Fruit fly (Drosophila melanogaster) whole organism, embryonic: ENCODE results near the gene Lsd-1.
A peak's percentile ranks its signal among the peaks of the same experiment; 100 is the strongest.

Source experiments
- Atf6 ChIP-seq: fragments of 200-800 bp; sonication (Bioruptor generic); IDR thresholded peaks from 2 replicates; pipeline ENCODE4 v1.3.6; 2022; ENCODE audit warnings: missing biosample characterization, missing genetic modification characterization
- CG12071 ChIP-seq: fragments of 200-800 bp; sonication (Bioruptor generic); optimal IDR thresholded peaks from 3 replicates; lab custom pipeline; 2018; ENCODE audit warnings: missing biosample characterization, mild to moderate bottlenecking, missing genetic modification characterization
- CG12219 ChIP-seq: fragments of 200-800 bp; sonication (Bioruptor generic); optimal IDR thresholded peaks from 3 replicates; lab custom pipeline; 2018; ENCODE audit warnings: missing biosample characterization, mild to moderate bottlenecking, missing genetic modification characterization
- CG12299 ChIP-seq: fragments of 200-800 bp; sonication (Bioruptor generic); optimal IDR thresholded peaks from 2 replicates; lab custom pipeline; 2018; ENCODE audit warnings: missing biosample characterization, mild to moderate bottlenecking, missing genetic modification characterization
- CG1233 ChIP-seq: fragments of 200-800 bp; sonication (Bioruptor generic); optimal IDR thresholded peaks from 4 replicates; lab custom pipeline; 2018; ENCODE audit warnings: missing biosample characterization, mild to moderate bottlenecking, missing genetic modification characterization
- CG12659 ChIP-seq: fragments of 200-800 bp; sonication (Bioruptor generic); optimal IDR thresholded peaks from 3 replicates; lab custom pipeline; 2017; ENCODE audit warnings: mild to moderate bottlenecking, missing biosample characterization, missing genetic modification reagents, missing genetic modification characterization
- CG13624 ChIP-seq: fragments of 200-800 bp; sonication (Bioruptor generic); optimal IDR thresholded peaks from 2 replicates; lab custom pipeline; 2016; ENCODE audit warnings: missing biosample characterization, missing genetic modification characterization
- CG17568 ChIP-seq: fragments of 200-800 bp; sonication (Bioruptor generic); optimal IDR thresholded peaks from 2 replicates; lab custom pipeline; 2018; ENCODE audit warnings: missing biosample characterization, mild to moderate bottlenecking, missing genetic modification characterization, moderate library complexity
- CG18599 ChIP-seq: fragments of 200-800 bp; sonication (Bioruptor generic); optimal IDR thresholded peaks from 3 replicates; lab custom pipeline; 2017; ENCODE audit warnings: missing biosample characterization, missing genetic modification characterization, mild to moderate bottlenecking, moderate library complexity, missing genetic modification reagents
- CG2875 ChIP-seq: fragments of 200-800 bp; sonication (Bioruptor generic); optimal IDR thresholded peaks from 2 replicates; lab custom pipeline; 2017; ENCODE audit warnings: missing biosample characterization, mild to moderate bottlenecking, missing genetic modification characterization, missing genetic modification reagents
- CG3281 ChIP-seq: fragments of 200-800 bp; sonication (Bioruptor generic); optimal IDR thresholded peaks from 3 replicates; lab custom pipeline; 2017; ENCODE audit warnings: missing biosample characterization, mild to moderate bottlenecking, missing genetic modification characterization
- CG34224 ChIP-seq: fragments of 200-800 bp; sonication (Bioruptor generic); IDR thresholded peaks from 3 replicates; pipeline ENCODE4 v1.3.6; 2022; ENCODE audit warnings: missing biosample characterization, missing genetic modification characterization; ENCODE audit not compliant: partially characterized antibody
- CG3995 ChIP-seq: fragments of 200-800 bp; sonication (Bioruptor generic); optimal IDR thresholded peaks from 3 replicates; lab custom pipeline; 2016; ENCODE audit warnings: missing biosample characterization, missing genetic modification characterization
- CG4360 ChIP-seq: fragments of 200-800 bp; sonication (Bioruptor generic); IDR thresholded peaks from 2 replicates; pipeline ENCODE4 v1.3.6; 2022; ENCODE audit warnings: missing biosample characterization, missing genetic modification characterization
- CG5180 ChIP-seq: fragments of 200-800 bp; sonication (Bioruptor generic); optimal IDR thresholded peaks from 3 replicates; lab custom pipeline; 2017; ENCODE audit warnings: missing biosample characterization, missing genetic modification characterization, mild to moderate bottlenecking, moderate library complexity, missing genetic modification reagents
- Deaf1 ChIP-seq: fragments of 200-800 bp; optimal IDR thresholded peaks from 3 replicates; lab custom pipeline; 2019; ENCODE audit warnings: missing biosample characterization, mild to moderate bottlenecking, missing genetic modification characterization, moderate library complexity
- Fer1 ChIP-seq: fragments of 200-800 bp; sonication (Bioruptor generic); optimal IDR thresholded peaks from 2 replicates; lab custom pipeline; 2017; ENCODE audit warnings: missing biosample characterization, mild to moderate bottlenecking, missing genetic modification characterization
- Gsc ChIP-seq: fragments of 200-800 bp; sonication (Bioruptor generic); IDR thresholded peaks from 2 replicates; pipeline ENCODE4 v1.3.6; 2022; ENCODE audit warnings: missing biosample characterization, missing genetic modification characterization
- HLHmδ ChIP-seq: fragments of 200-800 bp; sonication (Bioruptor generic); optimal IDR thresholded peaks from 2 replicates; lab custom pipeline; 2018; ENCODE audit warnings: missing biosample characterization, mild to moderate bottlenecking, missing genetic modification characterization, moderate library complexity
- HmgZ ChIP-seq: fragments of 200-800 bp; sonication (Bioruptor generic); optimal IDR thresholded peaks from 2 replicates; lab custom pipeline; 2018; ENCODE audit warnings: missing biosample characterization, mild to moderate bottlenecking, missing genetic modification characterization
- Hmr ChIP-seq: fragments of 200-800 bp; sonication (Bioruptor generic); optimal IDR thresholded peaks from 3 replicates; lab custom pipeline; 2017; ENCODE audit warnings: mild to moderate bottlenecking, missing biosample characterization, missing genetic modification reagents, missing genetic modification characterization
- NFAT ChIP-seq: fragments of 200-800 bp; sonication (Bioruptor generic); IDR thresholded peaks from 2 replicates; pipeline ENCODE4 v1.3.6; 2022; ENCODE audit warnings: missing biosample characterization, missing genetic modification characterization
- Opbp ChIP-seq: fragments of 200-800 bp; sonication (Bioruptor generic); IDR thresholded peaks from 3 replicates; pipeline ENCODE4 v1.3.6; 2022; ENCODE audit warnings: missing biosample characterization, missing genetic modification characterization; ENCODE audit not compliant: partially characterized antibody
- PHDP ChIP-seq: fragments of 200-800 bp; sonication (Bioruptor generic); optimal IDR thresholded peaks from 3 replicates; lab custom pipeline; 2018; ENCODE audit warnings: missing biosample characterization, mild to moderate bottlenecking, missing genetic modification characterization, moderate library complexity
- Ssrp ChIP-seq: fragments of 200-800 bp; sonication (Bioruptor generic); optimal IDR thresholded peaks from 2 replicates; lab custom pipeline; 2018; ENCODE audit warnings: missing biosample characterization, mild to moderate bottlenecking, missing genetic modification characterization, moderate library complexity
- amos ChIP-seq: fragments of 200-800 bp; sonication (Bioruptor generic); IDR thresholded peaks from 2 replicates; pipeline ENCODE4 v1.3.6; 2022; ENCODE audit warnings: missing biosample characterization, missing genetic modification characterization; ENCODE audit not compliant: partially characterized antibody
- ara ChIP-seq: fragments of 200-800 bp; sonication (Bioruptor generic); IDR thresholded peaks from 2 replicates; pipeline ENCODE4 v1.3.6; 2022; ENCODE audit warnings: missing biosample characterization, missing genetic modification characterization
- bbx ChIP-seq: fragments of 200-800 bp; sonication (Bioruptor generic); IDR thresholded peaks from 2 replicates; pipeline ENCODE4 v1.3.6; 2022; ENCODE audit warnings: missing biosample characterization, missing genetic modification characterization; ENCODE audit not compliant: partially characterized antibody
- corto ChIP-seq: fragments of 200-800 bp; sonication (Bioruptor generic); optimal IDR thresholded peaks from 2 replicates; lab custom pipeline; 2016; ENCODE audit warnings: missing biosample characterization, mild to moderate bottlenecking, missing genetic modification characterization, moderate library complexity
- dmrt11E ChIP-seq: fragments of 200-800 bp; sonication (Bioruptor generic); optimal IDR thresholded peaks from 3 replicates; lab custom pipeline; 2018; ENCODE audit warnings: missing biosample characterization, mild to moderate bottlenecking, missing genetic modification characterization, moderate library complexity
- exex ChIP-seq: fragments of 200-800 bp; sonication (Bioruptor generic); optimal IDR thresholded peaks from 4 replicates; lab custom pipeline; 2018; ENCODE audit warnings: missing biosample characterization, mild to moderate bottlenecking, missing genetic modification characterization, moderate library complexity
- fd102C ChIP-seq: fragments of 200-800 bp; sonication (Bioruptor generic); optimal IDR thresholded peaks from 2 replicates; lab custom pipeline; 2018; ENCODE audit warnings: missing biosample characterization, mild to moderate bottlenecking, missing genetic modification characterization, moderate library complexity
- ftz-f1 ChIP-seq: fragments of 200-800 bp; sonication (Bioruptor generic); optimal IDR thresholded peaks from 2 replicates; lab custom pipeline; 2016; ENCODE audit warnings: missing biosample characterization, missing genetic modification characterization
- gce ChIP-seq: fragments of 200-800 bp; sonication (Bioruptor generic); IDR thresholded peaks from 3 replicates; pipeline ENCODE4 v1.3.6; 2022; ENCODE audit warnings: missing biosample characterization, missing genetic modification characterization
- grn ChIP-seq: fragments of 200-800 bp; sonication (Bioruptor generic); optimal IDR thresholded peaks from 3 replicates; lab custom pipeline; 2017; ENCODE audit warnings: missing biosample characterization, missing genetic modification characterization
- insv ChIP-seq, 2 experiments: fragments of 200-800 bp; sonication (Bioruptor generic); optimal IDR thresholded peaks; 3 replicates each; lab custom pipeline; 2016 to 2018; ENCODE audit warnings: missing biosample characterization in 2 of 2, missing genetic modification characterization in 2 of 2
- nerfin-1 ChIP-seq: fragments of 200-800 bp; sonication (Bioruptor generic); optimal IDR thresholded peaks from 3 replicates; lab custom pipeline; 2019; ENCODE audit warnings: missing biosample characterization, mild to moderate bottlenecking, missing genetic modification characterization, moderate library complexity
- nerfin-2 ChIP-seq: fragments of 200-800 bp; sonication (Bioruptor generic); IDR thresholded peaks from 2 replicates; pipeline ENCODE4 v1.3.6; 2022; ENCODE audit warnings: missing biosample characterization, missing genetic modification characterization; ENCODE audit not compliant: partially characterized antibody
- prd ChIP-seq, 3 experiments: fragments of >200 bp in 2 of 3; fragments of 200-800 bp in 1 of 3; sonication (Bioruptor generic) in 1 of 3; optimal IDR thresholded peaks in 2 of 3; IDR thresholded peaks in 1 of 3; 2 replicates in 2 of 3; 3 replicates in 1 of 3; pipeline versions ENCODE4 v1.3.6 to Lab custom; 2017 to 2022; ENCODE audit warnings: missing biosample characterization in 1 of 3, missing genetic modification characterization in 1 of 3
- sens ChIP-seq: fragments of 200-800 bp; sonication (Bioruptor generic); peaks from one replicate; lab custom pipeline; 2016; ENCODE audit warnings: missing biosample characterization, missing genetic modification characterization
- sim ChIP-seq: fragments of 200-800 bp; sonication (Bioruptor generic); IDR thresholded peaks from 2 replicates; pipeline ENCODE4 v1.3.6; 2022; ENCODE audit warnings: missing biosample characterization, missing genetic modification characterization
- tna ChIP-seq: fragments of 200-800 bp; sonication (Bioruptor generic); IDR thresholded peaks from 2 replicates; pipeline ENCODE4 v1.3.6; 2022; ENCODE audit warnings: missing biosample characterization, missing genetic modification characterization; ENCODE audit not compliant: partially characterized antibody
- vnd ChIP-seq: fragments of 200-800 bp; sonication (Bioruptor generic); IDR thresholded peaks from 3 replicates; pipeline ENCODE4 v1.3.6; 2022; ENCODE audit warnings: missing biosample characterization, missing genetic modification characterization; ENCODE audit not compliant: partially characterized antibody

The Lsd-1 gene

dm6 chr3R:23729066-23729465 is 34.6 kb upstream of the Lsd-1 start (continued):
- TF ChIP-seq CG17568 (GFP tag; lab: Kevin White, UChicago) (peak; percentile 59), CG3995 (peak; percentile 16), PHDP (tag; lab: Kevin White, UChicago) (peak; percentile 65), CG12659 (GFP tag; lab: Kevin White, UChicago) (peak; percentile 29), fd102C (GFP tag; lab: Kevin White, UChicago) (no peak)
- TF ChIP-seq, all 482 proteins: peak for 124

- 0 out of 2 replicates have a peak, but pooled peaks have one; percentile 8 for TF ChIP-seq ara (GFP tag; lab: Robert Waterston, UW)
- peak; percentile 26 for TF ChIP-seq Fer1 (GFP tag; lab: Kevin White, UChicago)
- TF ChIP-seq HLHmδ (GFP tag; lab: Kevin White, UChicago), result peak; percentile 46
- TF ChIP-seq CG12299 (tag; lab: Kevin White, UChicago), result peak; percentile 27
- peak; percentile 72 for TF ChIP-seq CG34224 (GFP tag; lab: Robert Waterston, UW)
- TF ChIP-seq Hmr (GFP tag; lab: Kevin White, UChicago), result peak; percentile 32
- peak; percentile 40; the same call in 1 of the 3 replicates for TF ChIP-seq gce (GFP tag; lab: Robert Waterston, UW)
- TF ChIP-seq sens (GFP tag; lab: Kevin White, UChicago), result peak; percentile 72
- TF ChIP-seq exex, result peak; percentile 45
- no peak for TF ChIP-seq CG3281 (GFP tag; lab: Kevin White, UChicago)
- TF ChIP-seq tna (GFP tag; lab: Robert Waterston, UW), result peak; percentile 81
- TF ChIP-seq NFAT (GFP tag; lab: Robert Waterston, UW), result 0 out of 2 replicates have a peak, but pooled peaks have one; percentile 11
- TF ChIP-seq prd (optimal IDR thresholded peaks at IDR 0.05; lab: Kevin White, UChicago), result no peak
- TF ChIP-seq prd (GFP tag; IDR thresholded peaks at IDR 0.05; lab: Robert Waterston, UW), result 0 out of 3 replicates have a peak, but pooled peaks have one; percentile 38
- no peak for TF ChIP-seq CG1233 (GFP tag; lab: Kevin White, UChicago)
- TF ChIP-seq CG18599 (GFP tag; lab: Kevin White, UChicago), result peak; percentile 30
- TF ChIP-seq sim, result no peak
- TF ChIP-seq Opbp (GFP tag; lab: Robert Waterston, UW), result peak; percentile 75
- TF ChIP-seq Atf6 (GFP tag; lab: Robert Waterston, UW), result peak; percentile 40; the same call in 1 of the 2 replicates
- TF ChIP-seq corto (GFP tag; lab: Kevin White, UChicago), result no peak
- peak; percentile 36 for TF ChIP-seq HmgZ (tag; lab: Kevin White, UChicago)
- no peak for TF ChIP-seq dmrt11E (tag; lab: Kevin White, UChicago)
- no peak for TF ChIP-seq insv (GFP tag; optimal IDR thresholded peaks at IDR 0.05; lab: Kevin White, UChicago)
- peak; percentile 45 for TF ChIP-seq CG12219 (GFP tag; lab: Kevin White, UChicago)
- peak; percentile 50 for TF ChIP-seq grn (GFP tag; lab: Kevin White, UChicago)
- peak; percentile 66 for TF ChIP-seq nerfin-2 (GFP tag; lab: Robert Waterston, UW)
- TF ChIP-seq PHDP (tag; lab: Kevin White, UChicago), result peak; percentile 4
- TF ChIP-seq Deaf1, result peak; percentile 43
- peak; percentile 44 for TF ChIP-seq ftz-f1 (GFP tag; lab: Kevin White, UChicago)
- TF ChIP-seq vnd (GFP tag; lab: Robert Waterston, UW), result peak; percentile 60
- TF ChIP-seq amos (GFP tag; lab: Robert Waterston, UW), result peak; percentile 72; the same call in 1 of the 2 replicates
- TF ChIP-seq CG2875 (GFP tag; lab: Kevin White, UChicago), result peak; percentile 18
- TF ChIP-seq CG13624 (GFP tag; lab: Kevin White, UChicago), result no peak
- 0 out of 2 replicates have a peak, but pooled peaks have one; percentile 25 for TF ChIP-seq CG4360 (GFP tag; lab: Robert Waterston, UW)
- TF ChIP-seq nerfin-1, result peak; percentile 65
- peak; percentile 55 for TF ChIP-seq Ssrp (tag; lab: Kevin White, UChicago)
- TF ChIP-seq CG12071, result peak; percentile 20
- TF ChIP-seq fd102C (GFP tag; lab: Kevin White, UChicago), result peak; percentile 16
- TF ChIP-seq Gsc (GFP tag; lab: Robert Waterston, UW), result no peak
- TF ChIP-seq CG5180 (GFP tag; lab: Kevin White, UChicago), result peak; percentile 42
- TF ChIP-seq bbx (GFP tag; lab: Robert Waterston, UW), result peak; percentile 78
Measured at dm6 chr3R:23729632-23730471, 33.8 kb upstream of the Lsd-1 start.
